Fruit fly (Drosophila melanogaster): ENCODE results near the gene CG11109.
A peak's percentile ranks its signal among the peaks of the same experiment; 100 is the strongest.

CG11109 gene

dm6 chr3L:22883649-22884048, 11.6 kb downstream of the CG11109 start (continued):
- no peak for TF ChIP-seq sens (GFP tag)
- TF ChIP-seq CG9437 (GFP tag; optimal IDR thresholded peaks at IDR 0.05) = peak; percentile 11
- no peak for TF ChIP-seq caup (GFP tag; optimal IDR thresholded peaks at IDR 0.05; ENCODE audit: severe bottlenecking)
- TF ChIP-seq CG1233 (GFP tag; optimal IDR thresholded peaks at IDR 0.05) = no peak
- no peak for TF ChIP-seq Poxn (GFP tag; IDR thresholded peaks at IDR 0.05)
- TF ChIP-seq CG18262 (tag; optimal IDR thresholded peaks at IDR 0.05) = peak; percentile 45
- peak; percentile 29 for TF ChIP-seq CG7839 (tag; optimal IDR thresholded peaks at IDR 0.05)
- TF ChIP-seq Max (GFP tag; optimal IDR thresholded peaks at IDR 0.05) = no peak
- TF ChIP-seq CG10979 (tag; optimal IDR thresholded peaks at IDR 0.05) = peak; percentile 32
- no peak for TF ChIP-seq BEAF-32 (GFP tag; optimal IDR thresholded peaks at IDR 0.05)
- TF ChIP-seq phol (tag; optimal IDR thresholded peaks at IDR 0.05) = peak; percentile 22
- TF ChIP-seq sqz (GFP tag; optimal IDR thresholded peaks at IDR 0.05) = no peak
- no peak for TF ChIP-seq toy (GFP tag; IDR thresholded peaks at IDR 0.05)
- TF ChIP-seq CG31441 (GFP tag; IDR thresholded peaks at IDR 0.05) = peak; percentile 46
- no peak for TF ChIP-seq cg (GFP tag; optimal IDR thresholded peaks at IDR 0.05)
- no peak for TF ChIP-seq CG7745 (tag; optimal IDR thresholded peaks at IDR 0.05)
- no peak for TF ChIP-seq Aef1 (GFP tag; IDR thresholded peaks at IDR 0.05)
- TF ChIP-seq CG2199 (GFP tag; IDR thresholded peaks at IDR 0.05) = 0 out of 3 replicates have a peak, but pooled peaks have one; percentile 10
- peak in 1 of 2 experiments; percentile 16 for TF ChIP-seq bsh (GFP tag; optimal IDR thresholded peaks at IDR 0.05)
- TF ChIP-seq Sox102F (GFP tag; optimal IDR thresholded peaks at IDR 0.05) = peak; percentile 25
- no peak for TF ChIP-seq CG14050 (GFP tag; IDR thresholded peaks at IDR 0.05)
- no peak for TF ChIP-seq lov (optimal IDR thresholded peaks at IDR 0.05)
- peak; percentile 10; the same call in 1 of the 3 replicates for TF ChIP-seq lov (GFP tag; IDR thresholded peaks at IDR 0.05)
- no peak for TF ChIP-seq CG6254 (GFP tag; optimal IDR thresholded peaks at IDR 0.05)
- TF ChIP-seq CG17359 (tag; optimal IDR thresholded peaks at IDR 0.05) = peak; percentile 5
- no peak for TF ChIP-seq B-H2 (GFP tag; optimal IDR thresholded peaks at IDR 0.05)
- TF ChIP-seq HLH4C (GFP tag; IDR thresholded peaks at IDR 0.05; ENCODE audit: partially characterized antibody) = no peak
- TF ChIP-seq chn (GFP tag; optimal IDR thresholded peaks at IDR 0.05) = no peak
- no peak for TF ChIP-seq ranshi (GFP tag; IDR thresholded peaks at IDR 0.05)
- TF ChIP-seq CG10267 (tag; optimal IDR thresholded peaks at IDR 0.05) = peak; percentile 12
- no peak for TF ChIP-seq lab (GFP tag; optimal IDR thresholded peaks at IDR 0.05)
- TF ChIP-seq CG17328 (GFP tag; IDR thresholded peaks at IDR 0.05) = 0 out of 2 replicates have a peak, but pooled peaks have one; percentile 24

dm6 chr3L:22884481-22884880, 12.5 kb downstream of the CG11109 start:
- TF ChIP-seq jumu (GFP tag; optimal IDR thresholded peaks at IDR 0.05) (no peak), sens (GFP tag) (peak; percentile 18), Ada2b (GFP tag; IDR thresholded peaks at IDR 0.05) (no peak), CG11723 (GFP tag; optimal IDR thresholded peaks at IDR 0.05) (no peak), nerfin-1 (tag; optimal IDR thresholded peaks at IDR 0.05) (no peak), gcm2 (GFP tag; optimal IDR thresholded peaks at IDR 0.05) (no peak), ATbp (GFP tag; optimal IDR thresholded peaks at IDR 0.05) (no peak), CG15696 (tag; optimal IDR thresholded peaks at IDR 0.05) (no peak), so (GFP tag; IDR thresholded peaks at IDR 0.05) (no peak), bigmax (GFP tag; optimal IDR thresholded peaks at IDR 0.05) (no peak), ase (GFP tag; IDR thresholded peaks at IDR 0.05) (no peak), CG13894 (tag; optimal IDR thresholded peaks at IDR 0.05) (no peak), Ets65A (GFP tag) (peak; percentile 55)

Measured in whole organism, embryonic.